Fruit fly (Drosophila melanogaster): ENCODE measurements around the gene CG32533.

The CG32533 gene

dm6 chrX:19497782-19498440, 18.7 kb upstream of the CG32533 start (continued):
- TF ChIP-seq amos (GFP tag; IDR thresholded peaks at IDR 0.05; ENCODE audit: partially characterized antibody) (peak; percentile 48; the same call in 1 of the 2 replicates), CG7839 (tag; optimal IDR thresholded peaks at IDR 0.05) (no peak), Atf6 (GFP tag; IDR thresholded peaks at IDR 0.05) (peak; percentile 52; the same call in 1 of the 2 replicates), onecut (GFP tag; IDR thresholded peaks at IDR 0.05) (no peak), CG17829 (tag; optimal IDR thresholded peaks at IDR 0.05) (no peak), pzg (GFP tag; optimal IDR thresholded peaks at IDR 0.05) (peak; percentile 15), row (GFP tag; IDR thresholded peaks at IDR 0.05) (peak; percentile 56; the same call in 2 of the 3 replicates), psq (GFP tag; optimal IDR thresholded peaks at IDR 0.05) (no peak), Atf-2 (GFP tag; optimal IDR thresholded peaks at IDR 0.05) (no peak), Taf1 (GFP tag; IDR thresholded peaks at IDR 0.05) (no peak), Rfx (GFP tag; IDR thresholded peaks at IDR 0.05) (peak; percentile 58), CG13296 (GFP tag; optimal IDR thresholded peaks at IDR 0.05) (peak; percentile 19), CG34376 (GFP tag; optimal IDR thresholded peaks at IDR 0.05) (peak; percentile 89), CG10543 (GFP tag; optimal IDR thresholded peaks at IDR 0.05) (peak; percentile 98), sd (tag; optimal IDR thresholded peaks at IDR 0.05) (peak; percentile 54), btn (GFP tag; optimal IDR thresholded peaks at IDR 0.05) (no peak), her (GFP tag; optimal IDR thresholded peaks at IDR 0.05) (peak; percentile 16), CG12071 (GFP tag; optimal IDR thresholded peaks at IDR 0.05) (peak; percentile 10), CG31365 (tag; optimal IDR thresholded peaks at IDR 0.05) (no peak), ewg (GFP tag; optimal IDR thresholded peaks at IDR 0.05) (no peak), CG15269 (tag; optimal IDR thresholded peaks at IDR 0.05) (no peak), CG14441 (GFP tag; IDR thresholded peaks at IDR 0.05) (0 out of 2 replicates have a peak, but pooled peaks have one; percentile 5), CG9727 (GFP tag; optimal IDR thresholded peaks at IDR 0.05) (no peak), HmgD (GFP tag; optimal IDR thresholded peaks at IDR 0.05) (no peak), CHES-1-like (GFP tag; optimal IDR thresholded peaks at IDR 0.05) (peak; percentile 4), tin (GFP tag; optimal IDR thresholded peaks at IDR 0.05) (no peak), abd-A (tag; optimal IDR thresholded peaks at IDR 0.05) (peak; percentile 1), CG1792 (GFP tag; optimal IDR thresholded peaks at IDR 0.05) (no peak), tup (GFP tag; optimal IDR thresholded peaks at IDR 0.05) (no peak), CG12236 (GFP tag; optimal IDR thresholded peaks at IDR 0.05) (no peak), CG12155 (GFP tag; optimal IDR thresholded peaks at IDR 0.05) (peak; percentile 61), CG31388 (GFP tag; optimal IDR thresholded peaks at IDR 0.05) (no peak), ranshi (GFP tag; IDR thresholded peaks at IDR 0.05) (peak; percentile 10; the same call in 1 of the 2 replicates), Rx (GFP tag; IDR thresholded peaks at IDR 0.05) (0 out of 2 replicates have a peak, but pooled peaks have one; percentile 12), Elba2 (GFP tag; optimal IDR thresholded peaks at IDR 0.05) (peak; percentile 36), CG10366 (GFP tag; IDR thresholded peaks at IDR 0.05) (no peak), dpn (GFP tag; optimal IDR thresholded peaks at IDR 0.05) (peak in 1 of 2 experiments; percentile 7), CG17328 (GFP tag; IDR thresholded peaks at IDR 0.05) (no peak), CG7928 (GFP tag; optimal IDR thresholded peaks at IDR 0.05) (no peak), CG8290 (GFP tag; optimal IDR thresholded peaks at IDR 0.05) (no peak), CG8290 (tag; optimal IDR thresholded peaks at IDR 0.05) (peak in 1 of 2 experiments; percentile 87), CG2202 (tag; optimal IDR thresholded peaks at IDR 0.05) (no peak), vvl (GFP tag; IDR thresholded peaks at IDR 0.05) (no peak), Ptx1 (GFP tag; IDR thresholded peaks at IDR 0.05) (no peak), CG13624 (GFP tag; optimal IDR thresholded peaks at IDR 0.05) (peak; percentile 1), CG13123 (GFP tag; optimal IDR thresholded peaks at IDR 0.05) (no peak), CG7786 (GFP tag; optimal IDR thresholded peaks at IDR 0.05) (no peak), YL-1 (GFP tag; optimal IDR thresholded peaks at IDR 0.05) (no peak), slbo (GFP tag; IDR thresholded peaks at IDR 0.05) (peak; percentile 60), jumu (GFP tag; optimal IDR thresholded peaks at IDR 0.05) (no peak), D19B (GFP tag; optimal IDR thresholded peaks at IDR 0.05) (peak; percentile 98)
